Fruit fly (Drosophila melanogaster) whole organism, embryonic: ENCODE measurements around the gene Nsf2.

Experiments
- Ada2b ChIP-seq: fragments of 200-800 bp; sonication (Bioruptor generic); IDR thresholded peaks from 2 replicates; pipeline ENCODE4 v1.3.6; 2022; ENCODE audit warnings: missing biosample characterization, missing genetic modification characterization
- Adf1 ChIP-seq: fragments of 200-800 bp; sonication (Bioruptor generic); IDR thresholded peaks from 2 replicates; pipeline ENCODE4 v1.3.6; 2022; ENCODE audit warnings: missing biosample characterization, missing genetic modification characterization
- Atf-2 ChIP-seq: fragments of 200-800 bp; sonication (Bioruptor generic); optimal IDR thresholded peaks from 2 replicates; lab custom pipeline; 2016; ENCODE audit warnings: missing biosample characterization, missing genetic modification characterization
- B-H1 ChIP-seq: fragments of 200-800 bp; sonication (Bioruptor generic); IDR thresholded peaks from 3 replicates; pipeline ENCODE4 v1.3.6; 2022; ENCODE audit warnings: missing biosample characterization, missing genetic modification characterization
- Blimp-1 ChIP-seq: fragments of 200-800 bp; sonication (Bioruptor generic); optimal IDR thresholded peaks from 3 replicates; lab custom pipeline; 2018; ENCODE audit warnings: missing biosample characterization, missing genetic modification characterization, mild to moderate bottlenecking, moderate library complexity, missing genetic modification reagents
- CG11696 ChIP-seq: fragments of 200-800 bp; sonication (Bioruptor generic); IDR thresholded peaks from 2 replicates; pipeline ENCODE4 v1.3.6; 2022; ENCODE audit warnings: missing biosample characterization, missing genetic modification characterization
- CG12391 ChIP-seq: fragments of 200-800 bp; sonication (Bioruptor generic); optimal IDR thresholded peaks from 3 replicates; lab custom pipeline; 2018; ENCODE audit warnings: missing biosample characterization, mild to moderate bottlenecking, missing genetic modification characterization, moderate library complexity
- CG14441 ChIP-seq: fragments of 200-800 bp; sonication (Bioruptor generic); IDR thresholded peaks from 2 replicates; pipeline ENCODE4 v1.3.6; 2022; ENCODE audit warnings: missing biosample characterization, missing genetic modification characterization
- CG15011 ChIP-seq: fragments of 200-800 bp; sonication (Bioruptor generic); optimal IDR thresholded peaks from 3 replicates; lab custom pipeline; 2018; ENCODE audit warnings: missing biosample characterization, mild to moderate bottlenecking, missing genetic modification characterization
- CG15073 ChIP-seq: fragments of 200-800 bp; sonication (Bioruptor generic); optimal IDR thresholded peaks from 2 replicates; lab custom pipeline; 2016; ENCODE audit warnings: missing biosample characterization, missing genetic modification characterization
- CG1529 ChIP-seq: fragments of 200-800 bp; sonication (Bioruptor generic); optimal IDR thresholded peaks from 3 replicates; lab custom pipeline; 2018; ENCODE audit warnings: missing biosample characterization, missing genetic modification characterization
- CG1792 ChIP-seq: fragments of 200-800 bp; sonication (Bioruptor generic); optimal IDR thresholded peaks from 2 replicates; lab custom pipeline; 2016; ENCODE audit warnings: missing biosample characterization, missing genetic modification characterization
- CG18262 ChIP-seq: fragments of 200-800 bp; optimal IDR thresholded peaks from 3 replicates; lab custom pipeline; 2019; ENCODE audit warnings: missing biosample characterization, mild to moderate bottlenecking, missing genetic modification characterization, moderate library complexity
- CG2712 ChIP-seq: fragments of 200-800 bp; optimal IDR thresholded peaks from 3 replicates; lab custom pipeline; 2019; ENCODE audit warnings: missing biosample characterization, mild to moderate bottlenecking, missing genetic modification characterization, moderate library complexity
- CG31224 ChIP-seq: fragments of 200-800 bp; sonication (Bioruptor generic); IDR thresholded peaks from 2 replicates; pipeline ENCODE4 v1.3.6; 2022; ENCODE audit warnings: missing biosample characterization, missing genetic modification characterization
- CG32767 ChIP-seq: fragments of 200-800 bp; sonication (Bioruptor generic); IDR thresholded peaks from 2 replicates; pipeline ENCODE4 v1.3.6; 2022; ENCODE audit warnings: missing biosample characterization, missing genetic modification characterization
- CG32772 ChIP-seq: fragments of 200-800 bp; sonication (Bioruptor generic); IDR thresholded peaks from 2 replicates; pipeline ENCODE4 v1.3.6; 2022; ENCODE audit warnings: missing biosample characterization, missing genetic modification characterization
- CG33213 ChIP-seq: fragments of 200-800 bp; sonication (Bioruptor generic); optimal IDR thresholded peaks from 3 replicates; lab custom pipeline; 2016; ENCODE audit warnings: missing biosample characterization, missing genetic modification characterization
- CG3726 ChIP-seq: fragments of 200-800 bp; sonication (Bioruptor generic); IDR thresholded peaks from 3 replicates; pipeline ENCODE4, ENCODE4 v1.3.6; 2022; ENCODE audit warnings: missing biosample characterization, missing genetic modification characterization
- CG4360 ChIP-seq: fragments of 200-800 bp; sonication (Bioruptor generic); IDR thresholded peaks from 2 replicates; pipeline ENCODE4 v1.3.6; 2022; ENCODE audit warnings: missing biosample characterization, missing genetic modification characterization
- CG4707 ChIP-seq: fragments of 200-800 bp; sonication (Bioruptor generic); optimal IDR thresholded peaks from 2 replicates; lab custom pipeline; 2018; ENCODE audit warnings: missing biosample characterization, mild to moderate bottlenecking, missing genetic modification characterization, moderate library complexity
- CG4730 ChIP-seq: fragments of 200-800 bp; sonication (Bioruptor generic); IDR thresholded peaks from 2 replicates; pipeline ENCODE4 v1.3.6; 2022; ENCODE audit warnings: missing biosample characterization, missing genetic modification characterization
- CG7839 ChIP-seq: fragments of 200-800 bp; sonication (Bioruptor generic); optimal IDR thresholded peaks from 3 replicates; lab custom pipeline; 2018; ENCODE audit warnings: missing biosample characterization, mild to moderate bottlenecking, missing genetic modification characterization, moderate library complexity
- CTCF ChIP-seq: fragments of 200-800 bp; sonication (Bioruptor generic); optimal IDR thresholded peaks from 2 replicates; lab custom pipeline; 2017; ENCODE audit warnings: missing biosample characterization, mild to moderate bottlenecking, missing genetic modification characterization, moderate library complexity
- Camta ChIP-seq: fragments of 200-800 bp; sonication (Bioruptor generic); optimal IDR thresholded peaks from 2 replicates; lab custom pipeline; 2016; ENCODE audit warnings: missing biosample characterization, missing genetic modification characterization
- D ChIP-seq, 2 experiments: fragments of 200-800 bp in 1 of 2; fragments of >200 bp in 1 of 2; sonication (Bioruptor generic) in 1 of 2; optimal IDR thresholded peaks; 2 replicates in 1 of 2; 3 replicates in 1 of 2; lab custom pipeline; 2017; ENCODE audit warnings: mild to moderate bottlenecking in 1 of 2, missing biosample characterization in 1 of 2, missing genetic modification characterization in 1 of 2, missing genetic modification reagents in 1 of 2
- Dbx ChIP-seq: fragments of 200-800 bp; sonication (Bioruptor generic); IDR thresholded peaks from 3 replicates; pipeline ENCODE4 v1.3.6; 2022; ENCODE audit warnings: missing biosample characterization, missing genetic modification characterization
- Dll ChIP-seq: fragments of 200-800 bp; sonication (Bioruptor generic); IDR thresholded peaks from 4 replicates; pipeline ENCODE4 v1.3.6; 2022; ENCODE audit warnings: missing biosample characterization, missing genetic modification characterization; ENCODE audit not compliant: partially characterized antibody
- Doc2 ChIP-seq: fragments of 200-800 bp; sonication (Bioruptor generic); IDR thresholded peaks from 2 replicates; pipeline ENCODE4 v1.3.6; 2022; ENCODE audit warnings: missing biosample characterization, missing genetic modification characterization
- Hsf ChIP-seq: fragments of 200-800 bp; sonication (Bioruptor generic); optimal IDR thresholded peaks from 3 replicates; lab custom pipeline; 2016; ENCODE audit warnings: missing biosample characterization, missing genetic modification characterization
- Myb ChIP-seq: fragments of 200-800 bp; sonication (Bioruptor generic); optimal IDR thresholded peaks from 2 replicates; lab custom pipeline; 2016; ENCODE audit warnings: missing biosample characterization, missing genetic modification characterization
- NK7.1 ChIP-seq: fragments of 200-800 bp; sonication (Bioruptor generic); optimal IDR thresholded peaks from 3 replicates; lab custom pipeline; 2016; ENCODE audit warnings: missing biosample characterization, missing genetic modification characterization
- Nf-YB ChIP-seq: fragments of 200-800 bp; sonication (Bioruptor generic); optimal IDR thresholded peaks from 3 replicates; lab custom pipeline; 2019; ENCODE audit warnings: missing biosample characterization, mild to moderate bottlenecking, missing genetic modification characterization, moderate library complexity
- Optix ChIP-seq: fragments of 200-800 bp; sonication (Bioruptor generic); IDR thresholded peaks from 3 replicates; pipeline ENCODE4 v1.3.6; 2022; ENCODE audit warnings: missing biosample characterization, missing genetic modification characterization
- Rx ChIP-seq: fragments of 200-800 bp; sonication (Bioruptor generic); IDR thresholded peaks from 2 replicates; pipeline ENCODE4 v1.3.6; 2022; ENCODE audit warnings: missing biosample characterization, missing genetic modification characterization
- ap ChIP-seq: fragments of 200-800 bp; sonication (Bioruptor generic); IDR thresholded peaks from 2 replicates; pipeline ENCODE4 v1.3.6; 2022; ENCODE audit warnings: missing biosample characterization, missing genetic modification characterization
- dan ChIP-seq: fragments of 200-800 bp; sonication (Bioruptor generic); IDR thresholded peaks from 2 replicates; pipeline ENCODE4 v1.3.6; 2022; ENCODE audit warnings: missing biosample characterization, missing genetic modification characterization
- dati ChIP-seq: fragments of 200-800 bp; sonication (Bioruptor generic); IDR thresholded peaks from 2 replicates; pipeline ENCODE4 v1.3.6; 2022; ENCODE audit warnings: missing biosample characterization, missing genetic modification characterization
- eyg ChIP-seq: fragments of 200-800 bp; sonication (Bioruptor generic); optimal IDR thresholded peaks from 3 replicates; lab custom pipeline; 2016; ENCODE audit warnings: missing biosample characterization, missing genetic modification characterization
- fd102C ChIP-seq: fragments of 200-800 bp; sonication (Bioruptor generic); optimal IDR thresholded peaks from 2 replicates; lab custom pipeline; 2018; ENCODE audit warnings: missing biosample characterization, mild to moderate bottlenecking, missing genetic modification characterization, moderate library complexity
- fu2 ChIP-seq: fragments of 200-800 bp; sonication (Bioruptor generic); optimal IDR thresholded peaks from 2 replicates; lab custom pipeline; 2016; ENCODE audit warnings: missing biosample characterization, missing genetic modification characterization
- maf-S ChIP-seq: fragments of 200-800 bp; sonication (Bioruptor generic); optimal IDR thresholded peaks from 2 replicates; lab custom pipeline; 2016; ENCODE audit warnings: missing biosample characterization, missing genetic modification characterization
- nom ChIP-seq: fragments of 200-800 bp; sonication (Bioruptor generic); optimal IDR thresholded peaks from 2 replicates; lab custom pipeline; 2017; ENCODE audit warnings: missing biosample characterization, missing genetic modification characterization, mild to moderate bottlenecking, moderate library complexity, missing genetic modification reagents
- odd ChIP-seq: fragments of 200-800 bp; sonication (Bioruptor generic); optimal IDR thresholded peaks from 2 replicates; lab custom pipeline; 2017; ENCODE audit warnings: missing biosample characterization, mild to moderate bottlenecking, missing genetic modification characterization
- org-1 ChIP-seq: fragments of 200-800 bp; sonication (Bioruptor generic); optimal IDR thresholded peaks from 2 replicates; lab custom pipeline; 2017; ENCODE audit warnings: missing biosample characterization, missing genetic modification characterization
- prd ChIP-seq, 3 experiments: fragments of >200 bp in 2 of 3; fragments of 200-800 bp in 1 of 3; sonication (Bioruptor generic) in 1 of 3; optimal IDR thresholded peaks in 2 of 3; IDR thresholded peaks in 1 of 3; 2 replicates in 2 of 3; 3 replicates in 1 of 3; pipeline versions ENCODE4 v1.3.6 to Lab custom; 2017 to 2022; ENCODE audit warnings: missing biosample characterization in 1 of 3, missing genetic modification characterization in 1 of 3
- slbo ChIP-seq: fragments of 200-800 bp; sonication (Bioruptor generic); IDR thresholded peaks from 2 replicates; pipeline ENCODE4 v1.3.6; 2022; ENCODE audit warnings: missing biosample characterization, missing genetic modification characterization
- slp2 ChIP-seq: fragments of 200-800 bp; sonication (Bioruptor generic); optimal IDR thresholded peaks from 2 replicates; lab custom pipeline; 2016; ENCODE audit warnings: missing biosample characterization, missing genetic modification characterization
- tin ChIP-seq: fragments of 200-800 bp; sonication (Bioruptor generic); optimal IDR thresholded peaks from 3 replicates; lab custom pipeline; 2016; ENCODE audit warnings: missing biosample characterization, missing genetic modification characterization
- trem ChIP-seq: fragments of 200-800 bp; optimal IDR thresholded peaks from 3 replicates; lab custom pipeline; 2019; ENCODE audit warnings: missing biosample characterization, mild to moderate bottlenecking, missing genetic modification characterization, moderate library complexity
- zfh2 ChIP-seq: fragments of 200-800 bp; sonication (Bioruptor generic); optimal IDR thresholded peaks from 2 replicates; lab custom pipeline; 2016; ENCODE audit warnings: missing biosample characterization, missing genetic modification characterization

Gene Nsf2

dm6 chr3R:13803892-13804710 is 33.7 kb downstream of the Nsf2 start (continued):
- TF ChIP-seq Adf1, result no peak
- TF ChIP-seq NK7.1 (GFP tag; lab: Kevin White, UChicago), result no peak
- TF ChIP-seq trem (tag; lab: Kevin White, UChicago), result no peak
- no peak for TF ChIP-seq CG15011 (GFP tag; lab: Kevin White, UChicago)
- peak; percentile 79 for TF ChIP-seq CG7839 (tag; lab: Kevin White, UChicago)
- no peak for TF ChIP-seq Hsf (GFP tag; lab: Kevin White, UChicago)
- peak; percentile 100 for TF ChIP-seq CG31224 (GFP tag; lab: Robert Waterston, UW)
- no peak for TF ChIP-seq CG11696 (GFP tag; lab: Robert Waterston, UW)
- no peak for TF ChIP-seq Doc2 (GFP tag; lab: Robert Waterston, UW)
- TF ChIP-seq org-1 (GFP tag; lab: Kevin White, UChicago), result peak; percentile 9
- TF ChIP-seq Myb (GFP tag; lab: Kevin White, UChicago), result no peak
- TF ChIP-seq Camta (GFP tag; lab: Kevin White, UChicago), result no peak
- no peak for TF ChIP-seq odd (GFP tag; lab: Kevin White, UChicago)
- peak; percentile 4 for TF ChIP-seq tin (GFP tag; lab: Kevin White, UChicago)
- TF ChIP-seq dati (GFP tag; lab: Robert Waterston, UW), result no peak
- no peak for TF ChIP-seq dan (GFP tag; lab: Robert Waterston, UW)
- no peak for TF ChIP-seq fu2 (GFP tag; lab: Kevin White, UChicago)
- TF ChIP-seq CG3726, result no peak
- TF ChIP-seq ap (GFP tag; lab: Robert Waterston, UW), result no peak
- no peak for TF ChIP-seq CG1792 (GFP tag; lab: Kevin White, UChicago)
- TF ChIP-seq CG4707 (GFP tag; lab: Kevin White, UChicago), result no peak
- 0 out of 2 replicates have a peak, but pooled peaks have one; percentile 3 for TF ChIP-seq Ada2b (GFP tag; lab: Robert Waterston, UW)
- no peak for TF ChIP-seq nom (GFP tag; lab: Kevin White, UChicago)
- no peak for TF ChIP-seq CG32772 (GFP tag; lab: Robert Waterston, UW)
- TF ChIP-seq Nf-YB (GFP tag; lab: Kevin White, UChicago), result no peak
- peak; percentile 70 for TF ChIP-seq CG18262 (tag; lab: Kevin White, UChicago)
- TF ChIP-seq Dll (GFP tag; lab: Robert Waterston, UW), result no peak
- TF ChIP-seq CG32767 (GFP tag; lab: Robert Waterston, UW), result no peak
- TF ChIP-seq B-H1 (GFP tag; lab: Robert Waterston, UW), result no peak
- peak; percentile 57 for TF ChIP-seq Blimp-1 (GFP tag; lab: Kevin White, UChicago)
- TF ChIP-seq fd102C (GFP tag; lab: Kevin White, UChicago), result no peak
- TF ChIP-seq CG1529 (GFP tag; lab: Kevin White, UChicago), result no peak
- no peak for TF ChIP-seq zfh2 (GFP tag; lab: Kevin White, UChicago)
- TF ChIP-seq CG15073 (GFP tag; lab: Kevin White, UChicago), result no peak
- TF ChIP-seq CG12391, result peak; percentile 28
- no peak for TF ChIP-seq eyg
- TF ChIP-seq slp2 (GFP tag; lab: Kevin White, UChicago), result no peak
- TF ChIP-seq CG14441, result no peak
- TF ChIP-seq CG4360 (GFP tag; lab: Robert Waterston, UW), result no peak
- TF ChIP-seq Atf-2, result no peak
- TF ChIP-seq CG33213, result no peak
- no peak for TF ChIP-seq Rx (GFP tag; lab: Robert Waterston, UW)
- TF ChIP-seq prd (optimal IDR thresholded peaks at IDR 0.05; lab: Kevin White, UChicago), result no peak
- no peak for TF ChIP-seq prd (GFP tag; IDR thresholded peaks at IDR 0.05; lab: Robert Waterston, UW)
- no peak for TF ChIP-seq Optix
- TF ChIP-seq D (optimal IDR thresholded peaks at IDR 0.05; lab: Kevin White, UChicago), result no peak
- peak; percentile 38 for TF ChIP-seq D (GFP tag; optimal IDR thresholded peaks at IDR 0.05; lab: Kevin White, UChicago)
- no peak for TF ChIP-seq CG4730
- TF ChIP-seq maf-S (GFP tag; lab: Kevin White, UChicago), result no peak
- TF ChIP-seq CTCF (GFP tag; lab: Kevin White, UChicago), result no peak
- TF ChIP-seq Dbx (GFP tag; lab: Robert Waterston, UW), result no peak
- peak; percentile 72 for TF ChIP-seq CG2712 (tag; lab: Kevin White, UChicago)
- 0 out of 2 replicates have a peak, but pooled peaks have one; percentile 9 for TF ChIP-seq slbo (GFP tag; lab: Robert Waterston, UW)
